Fruit fly (Drosophila melanogaster) S2 (cell line): Measurements from ENCODE around the gene sif.

Experiments
- CG8478 ChIP-seq: fragments of >200 bp; optimal IDR thresholded peaks from 2 replicates; lab custom pipeline; 2018
- CTCF ChIP-seq, 2 experiments: fragments of >200 bp; optimal IDR thresholded peaks; 2 replicates each; lab custom pipeline; 2018

DNA sequence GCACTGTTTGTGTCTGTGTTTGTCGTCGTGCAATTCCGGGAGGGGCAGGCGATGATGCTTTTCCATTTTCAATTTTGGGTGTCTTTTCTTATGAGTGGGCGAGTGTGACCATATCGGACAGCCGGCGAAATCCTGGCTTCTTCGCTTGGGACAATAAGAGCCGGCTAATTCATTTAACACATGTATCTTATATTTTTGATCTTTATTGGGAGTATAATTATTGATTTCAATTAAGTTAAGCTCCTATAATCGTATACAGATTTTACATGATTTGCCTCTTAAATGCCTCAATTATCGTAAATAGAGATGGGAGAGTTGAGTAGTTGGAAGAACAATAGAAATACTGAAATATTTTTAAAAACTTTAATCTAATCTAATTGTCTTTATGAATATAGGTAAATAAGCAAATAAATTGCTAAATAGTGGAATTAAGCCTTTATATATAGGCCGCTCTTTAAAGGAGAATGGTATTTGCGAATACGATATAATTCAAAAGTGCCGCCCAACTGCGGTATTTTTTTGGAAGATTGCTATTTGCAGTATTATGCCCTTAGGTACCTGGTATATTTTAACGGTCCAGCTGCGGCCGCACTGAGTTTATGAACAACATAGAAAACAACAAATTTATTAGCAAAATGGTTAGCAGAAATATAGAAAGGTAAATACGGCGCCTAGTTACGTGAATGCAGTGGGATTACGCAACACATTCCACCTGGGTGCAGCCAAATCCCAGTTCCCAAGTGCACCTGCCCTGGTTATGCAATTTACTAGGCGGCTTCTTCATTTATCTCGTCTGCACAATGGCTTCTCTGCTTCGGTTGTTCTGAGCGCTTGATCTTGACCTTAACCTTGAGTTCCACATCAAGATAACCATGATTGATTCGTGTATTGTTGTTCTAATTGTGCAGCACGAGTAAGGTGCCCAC is 122.0 kb downstream of the sif start, which contains the start of the genes Myt1, PGRP-LD and Pmi:
- no peak for TF ChIP-seq CTCF (optimal IDR thresholded peaks at IDR 0.05; lab: Kevin White, UChicago)
- no peak for TF ChIP-seq CG8478
